Fruit fly (Drosophila melanogaster) whole organism, embryonic: Measurements from ENCODE around the gene CG14965.
A peak's percentile ranks its signal among the peaks of the same experiment; 100 is the strongest.

Experiments
- ATbp ChIP-seq: fragments of 200-800 bp; sonication (Bioruptor generic); optimal IDR thresholded peaks from 2 replicates; lab custom pipeline; 2017; ENCODE audit warnings: missing biosample characterization, mild to moderate bottlenecking, missing genetic modification characterization, missing genetic modification reagents
- Awh ChIP-seq: fragments of 200-800 bp; sonication (Bioruptor generic); IDR thresholded peaks from 2 replicates; pipeline ENCODE4, ENCODE4 v1.3.6; 2022; ENCODE audit warnings: missing biosample characterization, missing genetic modification characterization
- CG10267 ChIP-seq: fragments of 200-800 bp; sonication (Bioruptor generic); optimal IDR thresholded peaks from 2 replicates; lab custom pipeline; 2018; ENCODE audit warnings: missing biosample characterization, mild to moderate bottlenecking, missing genetic modification characterization, moderate library complexity
- CG10979 ChIP-seq: fragments of 200-800 bp; sonication (Bioruptor generic); optimal IDR thresholded peaks from 2 replicates; lab custom pipeline; 2018; ENCODE audit warnings: missing biosample characterization, mild to moderate bottlenecking, missing genetic modification characterization, moderate library complexity
- CG11085 ChIP-seq: fragments of 200-800 bp; sonication (Bioruptor generic); IDR thresholded peaks from 2 replicates; pipeline ENCODE4 v1.3.6; 2022; ENCODE audit warnings: missing biosample characterization, missing genetic modification characterization
- CG11695 ChIP-seq: fragments of 200-800 bp; sonication (Bioruptor generic); IDR thresholded peaks from 3 replicates; pipeline ENCODE4 v1.3.6; 2022; ENCODE audit warnings: missing biosample characterization, missing genetic modification characterization
- CG12659 ChIP-seq: fragments of 200-800 bp; sonication (Bioruptor generic); optimal IDR thresholded peaks from 3 replicates; lab custom pipeline; 2017; ENCODE audit warnings: mild to moderate bottlenecking, missing biosample characterization, missing genetic modification reagents, missing genetic modification characterization
- CG14441 ChIP-seq: fragments of 200-800 bp; sonication (Bioruptor generic); IDR thresholded peaks from 2 replicates; pipeline ENCODE4 v1.3.6; 2022; ENCODE audit warnings: missing biosample characterization, missing genetic modification characterization
- CG14667 ChIP-seq: fragments of 200-800 bp; sonication (Bioruptor generic); IDR thresholded peaks from 2 replicates; pipeline ENCODE4 v1.3.6; 2022; ENCODE audit warnings: missing biosample characterization, missing genetic modification characterization
- CG14710 ChIP-seq: fragments of 200-800 bp; sonication (Bioruptor generic); optimal IDR thresholded peaks from 3 replicates; lab custom pipeline; 2019; ENCODE audit warnings: missing biosample characterization, mild to moderate bottlenecking, missing genetic modification characterization, moderate library complexity
- CG17802 ChIP-seq: fragments of 200-800 bp; sonication (Bioruptor generic); optimal IDR thresholded peaks from 2 replicates; lab custom pipeline; 2018; ENCODE audit warnings: missing biosample characterization, mild to moderate bottlenecking, missing genetic modification characterization, moderate library complexity
- CG18262 ChIP-seq: fragments of 200-800 bp; optimal IDR thresholded peaks from 3 replicates; lab custom pipeline; 2019; ENCODE audit warnings: missing biosample characterization, mild to moderate bottlenecking, missing genetic modification characterization, moderate library complexity
- CG30431 ChIP-seq: fragments of 200-800 bp; sonication (Bioruptor generic); optimal IDR thresholded peaks from 2 replicates; lab custom pipeline; 2017; ENCODE audit warnings: missing biosample characterization, missing genetic modification characterization
- CG33557 ChIP-seq: fragments of 200-800 bp; sonication (Bioruptor generic); optimal IDR thresholded peaks from 2 replicates; lab custom pipeline; 2019; ENCODE audit warnings: missing biosample characterization, mild to moderate bottlenecking, missing genetic modification characterization, moderate library complexity
- CG34376 ChIP-seq: fragments of 200-800 bp; sonication (Bioruptor generic); optimal IDR thresholded peaks from 2 replicates; lab custom pipeline; 2018; ENCODE audit warnings: missing biosample characterization, mild to moderate bottlenecking, missing genetic modification characterization
- CG5180 ChIP-seq: fragments of 200-800 bp; sonication (Bioruptor generic); optimal IDR thresholded peaks from 3 replicates; lab custom pipeline; 2017; ENCODE audit warnings: missing biosample characterization, missing genetic modification characterization, mild to moderate bottlenecking, moderate library complexity, missing genetic modification reagents
- CG7372 ChIP-seq: fragments of 200-800 bp; sonication (Bioruptor generic); IDR thresholded peaks from 2 replicates; pipeline ENCODE4 v1.3.6; 2022; ENCODE audit warnings: missing biosample characterization, missing genetic modification characterization
- Doc2 ChIP-seq: fragments of 200-800 bp; sonication (Bioruptor generic); IDR thresholded peaks from 2 replicates; pipeline ENCODE4 v1.3.6; 2022; ENCODE audit warnings: missing biosample characterization, missing genetic modification characterization
- Dref ChIP-seq: fragments of 200-800 bp; sonication (Bioruptor generic); IDR thresholded peaks from 2 replicates; pipeline ENCODE4 v1.3.6; 2022; ENCODE audit warnings: missing biosample characterization, missing genetic modification characterization
- Ets65A ChIP-seq: fragments of 200-800 bp; sonication (Bioruptor generic); peaks from one replicate; lab custom pipeline; 2016; ENCODE audit warnings: missing biosample characterization, missing genetic modification characterization
- Fer2 ChIP-seq: fragments of 200-800 bp; sonication (Bioruptor generic); optimal IDR thresholded peaks from 2 replicates; lab custom pipeline; 2018; ENCODE audit warnings: missing biosample characterization, mild to moderate bottlenecking, missing genetic modification characterization, moderate library complexity
- HLH54F ChIP-seq: fragments of 200-800 bp; sonication (Bioruptor generic); optimal IDR thresholded peaks from 3 replicates; lab custom pipeline; 2016; ENCODE audit warnings: missing biosample characterization, missing genetic modification characterization
- HLHmδ ChIP-seq: fragments of 200-800 bp; sonication (Bioruptor generic); optimal IDR thresholded peaks from 2 replicates; lab custom pipeline; 2018; ENCODE audit warnings: missing biosample characterization, mild to moderate bottlenecking, missing genetic modification characterization, moderate library complexity
- Hr51 ChIP-seq, 2 experiments: fragments of 200-800 bp; sonication (Bioruptor generic); optimal IDR thresholded peaks; 2 replicates in 1 of 2; 3 replicates in 1 of 2; lab custom pipeline; 2016 to 2018; ENCODE audit warnings: missing biosample characterization in 2 of 2, missing genetic modification characterization in 2 of 2, mild to moderate bottlenecking in 1 of 2, moderate library complexity in 1 of 2
- MTF-1 ChIP-seq: fragments of 200-800 bp; sonication (Bioruptor generic); optimal IDR thresholded peaks from 2 replicates; lab custom pipeline; 2018; ENCODE audit warnings: missing biosample characterization, mild to moderate bottlenecking, missing genetic modification characterization, borderline replicate concordance
- Mad ChIP-seq: fragments of 200-800 bp; sonication (Bioruptor generic); optimal IDR thresholded peaks from 2 replicates; lab custom pipeline; 2016; ENCODE audit warnings: missing biosample characterization, missing genetic modification characterization
- Nf-YB ChIP-seq: fragments of 200-800 bp; sonication (Bioruptor generic); optimal IDR thresholded peaks from 3 replicates; lab custom pipeline; 2019; ENCODE audit warnings: missing biosample characterization, mild to moderate bottlenecking, missing genetic modification characterization, moderate library complexity
- Oaz ChIP-seq: fragments of 200-800 bp; sonication (Bioruptor generic); IDR thresholded peaks from 2 replicates; pipeline ENCODE4 v1.3.6; 2022; ENCODE audit warnings: missing biosample characterization, missing genetic modification characterization
- Sox100B ChIP-seq: fragments of 200-800 bp; sonication (Bioruptor generic); optimal IDR thresholded peaks from 3 replicates; lab custom pipeline; 2018; ENCODE audit warnings: missing biosample characterization, mild to moderate bottlenecking, missing genetic modification characterization
- ap ChIP-seq: fragments of 200-800 bp; sonication (Bioruptor generic); IDR thresholded peaks from 2 replicates; pipeline ENCODE4 v1.3.6; 2022; ENCODE audit warnings: missing biosample characterization, missing genetic modification characterization
- ase ChIP-seq: fragments of 200-800 bp; sonication (Bioruptor generic); IDR thresholded peaks from 3 replicates; pipeline ENCODE4 v1.3.6; 2022; ENCODE audit warnings: missing biosample characterization, missing genetic modification characterization
- bab2 ChIP-seq: fragments of 200-800 bp; sonication (Bioruptor generic); optimal IDR thresholded peaks from 2 replicates; lab custom pipeline; 2016; ENCODE audit warnings: missing biosample characterization, missing genetic modification characterization
- btn ChIP-seq: fragments of 200-800 bp; sonication (Bioruptor generic); optimal IDR thresholded peaks from 2 replicates; lab custom pipeline; 2016; ENCODE audit warnings: missing biosample characterization, missing genetic modification characterization
- chif ChIP-seq, 2 experiments: fragments of 200-800 bp; sonication (Bioruptor generic); optimal IDR thresholded peaks; 3 replicates each; lab custom pipeline; 2016; ENCODE audit warnings: missing biosample characterization in 2 of 2, missing genetic modification characterization in 2 of 2
- corto ChIP-seq: fragments of 200-800 bp; sonication (Bioruptor generic); optimal IDR thresholded peaks from 2 replicates; lab custom pipeline; 2016; ENCODE audit warnings: missing biosample characterization, mild to moderate bottlenecking, missing genetic modification characterization, moderate library complexity
- dpn ChIP-seq, 2 experiments: fragments of 200-800 bp; sonication (Bioruptor generic); optimal IDR thresholded peaks; 3 replicates each; lab custom pipeline; 2016; ENCODE audit warnings: missing biosample characterization in 2 of 2, missing genetic modification characterization in 2 of 2
- fd3F ChIP-seq: fragments of 200-800 bp; sonication (Bioruptor generic); optimal IDR thresholded peaks from 2 replicates; lab custom pipeline; 2018; ENCODE audit warnings: missing biosample characterization, mild to moderate bottlenecking, missing genetic modification characterization, moderate library complexity
- fru ChIP-seq: fragments of >200 bp; optimal IDR thresholded peaks from 2 replicates; lab custom pipeline; 2017
- kay ChIP-seq: fragments of 200-800 bp; sonication (Bioruptor generic); optimal IDR thresholded peaks from 2 replicates; lab custom pipeline; 2016; ENCODE audit warnings: missing biosample characterization, missing genetic modification characterization
- lilli ChIP-seq: fragments of 200-800 bp; sonication (Bioruptor generic); optimal IDR thresholded peaks from 3 replicates; lab custom pipeline; 2016; ENCODE audit warnings: missing biosample characterization, missing genetic modification characterization
- maf-S ChIP-seq: fragments of 200-800 bp; sonication (Bioruptor generic); optimal IDR thresholded peaks from 2 replicates; lab custom pipeline; 2016; ENCODE audit warnings: missing biosample characterization, missing genetic modification characterization
- onecut ChIP-seq: fragments of 200-800 bp; sonication (Bioruptor generic); IDR thresholded peaks from 2 replicates; pipeline ENCODE4 v1.3.6; 2022; ENCODE audit warnings: missing biosample characterization, missing genetic modification characterization
- org-1 ChIP-seq: fragments of 200-800 bp; sonication (Bioruptor generic); optimal IDR thresholded peaks from 2 replicates; lab custom pipeline; 2017; ENCODE audit warnings: missing biosample characterization, missing genetic modification characterization
- ro ChIP-seq: fragments of 200-800 bp; sonication (Bioruptor generic); IDR thresholded peaks from 2 replicates; pipeline ENCODE4 v1.3.6; 2022; ENCODE audit warnings: missing biosample characterization, missing genetic modification characterization
- schlank ChIP-seq: fragments of 200-800 bp; sonication (Bioruptor generic); optimal IDR thresholded peaks from 2 replicates; lab custom pipeline; 2018; ENCODE audit warnings: missing biosample characterization, mild to moderate bottlenecking, missing genetic modification characterization
- sd ChIP-seq: fragments of 200-800 bp; sonication (Bioruptor generic); optimal IDR thresholded peaks from 3 replicates; lab custom pipeline; 2018; ENCODE audit warnings: missing biosample characterization, mild to moderate bottlenecking, missing genetic modification characterization, moderate library complexity
- sqz ChIP-seq: fragments of 200-800 bp; sonication (Bioruptor generic); optimal IDR thresholded peaks from 3 replicates; lab custom pipeline; 2018; ENCODE audit warnings: missing biosample characterization, mild to moderate bottlenecking, missing genetic modification characterization
- yki ChIP-seq: fragments of >200 bp; optimal IDR thresholded peaks from 3 replicates; lab custom pipeline; 2018

The CG14965 gene

DNA sequence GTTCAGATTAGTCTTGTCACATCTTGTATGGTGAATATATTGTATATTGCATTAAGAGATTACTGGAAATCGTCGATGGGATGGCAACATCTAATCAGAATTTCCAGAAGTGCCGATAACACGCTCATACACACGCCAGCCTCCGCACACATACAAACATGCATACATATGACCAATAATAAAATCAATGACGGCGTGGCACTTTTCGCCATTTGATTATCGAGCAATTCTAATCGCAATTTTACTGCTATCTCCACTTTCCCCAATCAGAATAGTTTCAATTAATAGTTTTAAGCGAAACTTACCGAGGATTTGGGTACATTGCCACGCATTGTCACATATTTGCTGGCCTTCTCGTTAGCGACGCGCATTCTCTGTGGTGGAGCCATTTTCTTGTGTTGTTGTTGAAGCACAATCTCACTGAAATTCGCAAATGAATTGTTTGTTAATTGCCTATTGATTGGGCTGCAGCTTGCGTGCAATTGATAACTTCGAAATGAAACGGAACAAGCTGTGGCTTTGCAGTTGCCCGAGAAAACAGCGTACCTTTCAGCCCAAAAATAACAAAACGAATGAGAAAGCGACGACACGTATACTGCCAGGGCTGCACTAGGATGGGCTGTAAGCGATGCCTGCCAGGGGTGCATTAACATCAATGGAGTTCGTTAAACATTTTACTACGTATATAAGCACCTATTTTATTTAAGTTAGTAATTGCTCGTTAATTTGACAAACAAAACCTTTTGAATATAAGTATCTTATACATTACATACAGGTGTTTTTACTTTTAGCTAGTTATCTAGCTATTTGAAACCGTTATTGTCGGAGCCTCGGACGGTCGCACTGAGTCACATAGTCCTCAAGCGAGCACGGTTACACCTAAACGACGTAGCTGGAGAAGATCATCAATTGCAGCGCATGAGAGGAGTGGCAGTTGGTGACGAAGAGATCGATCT is 6.4 kb upstream of the CG14965 start, which contains the start of the genes CG32276 and gry (continued):
- peak; percentile 82 for TF ChIP-seq maf-S (GFP tag; lab: Kevin White, UChicago)
- peak; percentile 82 for TF ChIP-seq bab2 (GFP tag; lab: Kevin White, UChicago)
- TF ChIP-seq CG11695 (GFP tag; lab: Robert Waterston, UW), result peak; percentile 73
- peak; percentile 54 for TF ChIP-seq CG33557 (GFP tag; lab: Kevin White, UChicago)
- TF ChIP-seq org-1 (GFP tag; lab: Kevin White, UChicago), result peak; percentile 30
- TF ChIP-seq CG10979 (tag; lab: Kevin White, UChicago), result peak; percentile 71
- TF ChIP-seq Awh (GFP tag; lab: Robert Waterston, UW), result no peak
- TF ChIP-seq Fer2 (tag; lab: Kevin White, UChicago), result peak; percentile 42
- peak; percentile 54 to 71 for TF ChIP-seq chif (GFP tag; optimal IDR thresholded peaks at IDR 0.05; lab: Kevin White, UChicago)
- TF ChIP-seq fd3F (GFP tag; lab: Kevin White, UChicago), result peak; percentile 53
- TF ChIP-seq kay (GFP tag; lab: Kevin White, UChicago), result peak; percentile 83
- peak; percentile 58; the same call in 1 of the 3 replicates for TF ChIP-seq ase (GFP tag; lab: Robert Waterston, UW)
- TF ChIP-seq Hr51 (GFP tag; optimal IDR thresholded peaks at IDR 0.05; lab: Kevin White, UChicago), result peak in 1 of 2 experiments; percentile 78
- peak; percentile 42 for TF ChIP-seq MTF-1 (GFP tag; lab: Kevin White, UChicago)
- peak; percentile 50 for TF ChIP-seq HLHmδ
- no peak for TF ChIP-seq corto
- peak; percentile 60 for TF ChIP-seq CG14441 (GFP tag; lab: Robert Waterston, UW)
- TF ChIP-seq dpn (GFP tag; optimal IDR thresholded peaks at IDR 0.05; lab: Kevin White, UChicago), result peak; percentile 76 to 81
- peak; percentile 9 for TF ChIP-seq CG30431
- peak; percentile 89 for TF ChIP-seq CG12659 (GFP tag; lab: Kevin White, UChicago)
- 0 out of 2 replicates have a peak, but pooled peaks have one; percentile 16 for TF ChIP-seq ro (GFP tag; lab: Robert Waterston, UW)
- TF ChIP-seq Doc2 (GFP tag; lab: Robert Waterston, UW), result no peak
- peak; percentile 82 for TF ChIP-seq ap
- no peak for TF ChIP-seq fru (lab: Kevin White, UChicago)
- TF ChIP-seq CG14710, result peak; percentile 91
- TF ChIP-seq CG7372 (GFP tag; lab: Robert Waterston, UW), result peak; percentile 66; the same call in 1 of the 2 replicates
- no peak for TF ChIP-seq CG5180 (GFP tag; lab: Kevin White, UChicago)
- 0 out of 2 replicates have a peak, but pooled peaks have one; percentile 27 for TF ChIP-seq CG11085 (GFP tag; lab: Robert Waterston, UW)
- TF ChIP-seq ATbp (GFP tag; lab: Kevin White, UChicago), result no peak
- TF ChIP-seq Mad, result peak; percentile 82
- TF ChIP-seq CG14667, result peak; percentile 51; the same call in 1 of the 2 replicates
- TF ChIP-seq Dref (GFP tag; lab: Robert Waterston, UW), result 0 out of 2 replicates have a peak, but pooled peaks have one; percentile 39
- TF ChIP-seq CG34376 (GFP tag; lab: Kevin White, UChicago), result peak; percentile 75
- peak; percentile 60 for TF ChIP-seq Oaz (GFP tag; lab: Robert Waterston, UW)
- no peak for TF ChIP-seq schlank (tag; lab: Kevin White, UChicago)
- TF ChIP-seq Nf-YB (GFP tag; lab: Kevin White, UChicago), result peak; percentile 42
- TF ChIP-seq onecut (GFP tag; lab: Robert Waterston, UW), result peak; percentile 30
- peak; percentile 82 for TF ChIP-seq CG10267 (tag; lab: Kevin White, UChicago)
- TF ChIP-seq Sox100B (GFP tag; lab: Kevin White, UChicago), result no peak
- peak; percentile 75 for TF ChIP-seq CG18262 (tag; lab: Kevin White, UChicago)
- TF ChIP-seq sqz, result no peak
- TF ChIP-seq btn (GFP tag; lab: Kevin White, UChicago), result peak; percentile 58
- TF ChIP-seq HLH54F (GFP tag; lab: Kevin White, UChicago), result peak; percentile 85
- peak; percentile 98 for TF ChIP-seq Ets65A (GFP tag; lab: Kevin White, UChicago)
- TF ChIP-seq CG17802, result no peak
- no peak for TF ChIP-seq yki (lab: Kevin White, UChicago)
- TF ChIP-seq lilli (GFP tag; lab: Kevin White, UChicago), result peak; percentile 88
- no peak for TF ChIP-seq sd (tag; lab: Kevin White, UChicago)
